Worm (Caenorhabditis elegans): Measurements from ENCODE around the gene C05G5.2.

DNA sequence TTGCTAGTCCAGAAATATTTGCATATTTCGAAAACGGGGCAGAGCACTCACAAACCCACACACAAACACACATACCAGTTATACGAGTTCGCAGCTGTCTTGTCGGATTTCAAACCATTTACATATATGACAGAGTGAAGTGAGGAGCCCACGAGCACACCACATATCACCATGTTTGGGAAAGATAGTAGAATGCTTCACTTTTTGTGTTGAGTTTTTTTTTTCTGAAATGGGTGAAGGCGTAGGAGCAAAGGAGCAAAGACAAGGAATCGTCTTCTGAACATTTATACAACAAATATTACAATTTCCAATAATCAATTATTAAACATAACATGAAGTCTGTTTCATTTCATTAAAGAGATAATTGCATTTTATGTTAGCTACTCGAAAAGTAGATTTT lies 28.1 kb downstream of the C05G5.2 start:
- TF ChIP-seq flt-1 (GFP tag; IDR thresholded peaks at IDR 0.05) (no peak), cog-1 (tag; optimal IDR thresholded peaks at IDR 0.05) (no peak), ztf-29 (GFP tag; IDR thresholded peaks at IDR 0.05) (no peak), klf-2 (GFP tag; conservative IDR thresholded peaks at IDR 0.05) (no peak)
